Worm (Caenorhabditis elegans): ENCODE measurements around the gene W07A12.8.

DNA sequence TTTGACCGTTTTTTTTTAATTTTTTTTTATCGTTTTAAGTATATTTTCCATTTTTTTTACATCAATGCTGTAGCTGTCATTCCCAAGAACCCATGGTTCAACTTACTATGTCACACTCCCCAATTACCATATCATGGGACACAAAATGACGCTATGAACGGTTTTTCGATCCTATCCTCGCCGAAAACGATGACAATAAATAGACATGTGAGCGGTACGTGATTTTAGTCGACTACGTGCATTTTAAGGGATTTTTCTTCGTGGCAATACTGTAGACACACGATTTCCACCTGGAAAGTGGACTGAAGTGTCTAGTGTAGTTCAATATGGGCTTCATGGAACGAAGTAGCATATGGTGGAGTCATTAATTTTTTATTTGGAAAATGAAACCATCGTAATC is 9.3 kb downstream of the W07A12.8 start:
- no peak for TF ChIP-seq sptf-1 (tag; optimal IDR thresholded peaks at IDR 0.05)
- TF ChIP-seq lin-13 (GFP tag; optimal IDR thresholded peaks at IDR 0.05), result no peak
- TF ChIP-seq ztf-4 (tag; optimal IDR thresholded peaks at IDR 0.05), result no peak
- no peak for TF ChIP-seq unc-30 (tag; optimal IDR thresholded peaks at IDR 0.05)
- TF ChIP-seq unc-130 (tag; optimal IDR thresholded peaks at IDR 0.05), result no peak
- no peak for TF ChIP-seq dpl-1 (GFP tag; optimal IDR thresholded peaks at IDR 0.05)
